Worm (Caenorhabditis elegans) whole organism, young adult: ENCODE data around the gene sox-3.

Experiments used
- B0336.3 ChIP-seq: fragments of 200-800 bp; sonication (Bioruptor generic); IDR thresholded peaks from 2 replicates; pipeline ENCODE4 v1.3.6; 2022; ENCODE audit warnings: missing genetic modification characterization, missing compliant biosample characterization
- F22D6.2 ChIP-seq: sonication (generic microtip); optimal IDR thresholded peaks from 2 replicates; lab custom pipeline; 2016; ENCODE audit warnings: mild to moderate bottlenecking, missing genetic modification characterization, missing compliant biosample characterization
- Y79H2A.3 ChIP-seq: fragments of 200-800 bp; sonication (Bioruptor generic); conservative IDR thresholded peaks from 2 replicates; pipeline ENCODE4 v1.3.6; 2022; ENCODE audit warnings: missing genetic modification reagents, missing genetic modification characterization, missing compliant biosample characterization
- ZK185.1 ChIP-seq: sonication (generic microtip); optimal IDR thresholded peaks from 2 replicates; lab custom pipeline; 2016; ENCODE audit warnings: mild to moderate bottlenecking, missing genetic modification characterization, missing compliant biosample characterization; ENCODE audit not compliant: poor library complexity, severe bottlenecking
- atf-7 ChIP-seq: sonication (generic microtip); optimal IDR thresholded peaks from 2 replicates; lab custom pipeline; 2017; ENCODE audit warnings: mild to moderate bottlenecking, missing genetic modification characterization, missing compliant biosample characterization
- attf-5 ChIP-seq: fragments of 200-800 bp; sonication (Bioruptor generic); optimal IDR thresholded peaks from 2 replicates; lab custom pipeline; 2018; ENCODE audit warnings: mild to moderate bottlenecking, missing genetic modification characterization, missing compliant biosample characterization
- attf-6 ChIP-seq: fragments of 200-800 bp; sonication (Bioruptor generic); IDR thresholded peaks from 2 replicates; pipeline ENCODE4 v1.3.6; 2022; ENCODE audit warnings: missing genetic modification reagents, missing genetic modification characterization, missing compliant biosample characterization
- cebp-1 ChIP-seq, 2 experiments: fragments of 200-800 bp in 1 of 2; sonication (Bioruptor generic) in 1 of 2; sonication (generic microtip) in 1 of 2; IDR thresholded peaks in 1 of 2; optimal IDR thresholded peaks in 1 of 2; 2 replicates each; pipeline versions ENCODE4 v1.3.6 to Lab custom; 2017 to 2022; ENCODE audit warnings: missing compliant biosample characterization in 2 of 2, missing genetic modification characterization in 2 of 2, mild to moderate bottlenecking in 1 of 2, missing genetic modification reagents in 1 of 2, moderate library complexity in 1 of 2
- ceh-40 ChIP-seq: fragments of 200-800 bp; sonication (Bioruptor generic); IDR thresholded peaks from 2 replicates; pipeline ENCODE4 v1.3.6; 2022; ENCODE audit warnings: missing genetic modification characterization, missing compliant biosample characterization
- ceh-79 ChIP-seq: sonication (generic microtip); optimal IDR thresholded peaks from 2 replicates; lab custom pipeline; 2017; ENCODE audit warnings: mild to moderate bottlenecking, missing genetic modification characterization, missing compliant biosample characterization
- ceh-91 ChIP-seq: fragments of 200-800 bp; sonication (Bioruptor generic); IDR thresholded peaks from 2 replicates; pipeline ENCODE4 v1.3.6; 2022; ENCODE audit warnings: missing genetic modification reagents, missing genetic modification characterization, missing compliant biosample characterization
- chd-7 ChIP-seq: sonication (generic microtip); optimal IDR thresholded peaks from 2 replicates; lab custom pipeline; 2016; ENCODE audit warnings: mild to moderate bottlenecking, missing genetic modification characterization, moderate library complexity, missing compliant biosample characterization
- dox-1 ChIP-seq: fragments of 200-800 bp; sonication (Bioruptor generic); IDR thresholded peaks from 2 replicates; pipeline ENCODE4 v1.3.6; 2022; ENCODE audit warnings: missing genetic modification reagents, missing genetic modification characterization, missing compliant biosample characterization
- egrh-3 ChIP-seq: fragments of 200-800 bp; sonication (Bioruptor generic); IDR thresholded peaks from 2 replicates; pipeline ENCODE4 v1.3.6; 2022; ENCODE audit warnings: missing genetic modification reagents, missing genetic modification characterization, missing compliant biosample characterization
- ekl-4 ChIP-seq: fragments of 200-800 bp; sonication (Bioruptor generic); IDR thresholded peaks from 2 replicates; pipeline ENCODE4 v1.3.6; 2022; ENCODE audit warnings: missing genetic modification reagents, missing genetic modification characterization, missing compliant biosample characterization
- hmg-20 ChIP-seq: fragments of 200-800 bp; sonication (Bioruptor generic); IDR thresholded peaks from 2 replicates; pipeline ENCODE4 v1.3.6; 2022; ENCODE audit warnings: missing genetic modification reagents, missing genetic modification characterization, missing compliant biosample characterization
- let-526 ChIP-seq: fragments of 200-800 bp; sonication (Bioruptor generic); IDR thresholded peaks from 2 replicates; pipeline ENCODE4 v1.3.6; 2022; ENCODE audit warnings: missing genetic modification reagents, missing genetic modification characterization, missing compliant biosample characterization
- let-607 ChIP-seq, 2 experiments: fragments of 200-800 bp in 1 of 2; sonication (Bioruptor generic) in 1 of 2; sonication (generic microtip) in 1 of 2; optimal IDR thresholded peaks; 2 replicates each; lab custom pipeline; 2016 to 2018; ENCODE audit warnings: mild to moderate bottlenecking in 2 of 2, missing compliant biosample characterization in 2 of 2, missing genetic modification characterization in 2 of 2, moderate library complexity in 2 of 2, missing genotype in 1 of 2
- lin-26 ChIP-seq: fragments of 200-800 bp; sonication (Bioruptor generic); IDR thresholded peaks from 2 replicates; pipeline ENCODE4 v1.3.6; 2022; ENCODE audit warnings: missing genetic modification reagents, missing genetic modification characterization, missing compliant biosample characterization
- lin-40 ChIP-seq: sonication (generic microtip); optimal IDR thresholded peaks from 2 replicates; lab custom pipeline; 2016; ENCODE audit warnings: missing genetic modification characterization, mild to moderate bottlenecking, missing compliant biosample characterization, missing genotype, missing genetic modification reagents
- lin-54 ChIP-seq: fragments of 200-800 bp; sonication (Bioruptor generic); optimal IDR thresholded peaks from 2 replicates; lab custom pipeline; 2018; ENCODE audit warnings: mild to moderate bottlenecking, missing genetic modification characterization, missing compliant biosample characterization
- madf-3 ChIP-seq: fragments of 200-800 bp; sonication (Bioruptor generic); IDR thresholded peaks from 2 replicates; pipeline ENCODE4 v1.3.6; 2022; ENCODE audit warnings: missing genetic modification reagents, missing genetic modification characterization, missing compliant biosample characterization
- mcd-1 ChIP-seq: fragments of 200-800 bp; sonication (Bioruptor generic); IDR thresholded peaks from 2 replicates; pipeline ENCODE4 v1.3.6; 2022; ENCODE audit warnings: missing genetic modification reagents, missing genetic modification characterization, missing compliant biosample characterization
- nhr-80 ChIP-seq: sonication (generic microtip); optimal IDR thresholded peaks from 2 replicates; lab custom pipeline; 2016; ENCODE audit warnings: missing genetic modification characterization, missing compliant biosample characterization
- nhr-90 ChIP-seq: sonication (generic microtip); optimal IDR thresholded peaks from 2 replicates; lab custom pipeline; 2016; ENCODE audit warnings: missing genotype, mild to moderate bottlenecking, missing genetic modification characterization, missing compliant biosample characterization
- pha-4 ChIP-seq: fragments of 150-350 bp; sonication (generic microtip); optimal IDR thresholded peaks from 2 replicates; lab custom pipeline; 2014; ENCODE audit warnings: missing biosample characterization, missing genetic modification reagents, missing genetic modification characterization
- snpc-4 ChIP-seq, 5 experiments: fragments of 150-350 bp in 1 of 5; sonication (generic microtip) in 4 of 5; optimal IDR thresholded peaks; 2 replicates each; lab custom pipeline; 2014 to 2018; ENCODE audit warnings: missing genetic modification characterization in 5 of 5, missing biosample characterization in 3 of 5, antibody characterized with exemption in 2 of 5, mild to moderate bottlenecking in 2 of 5, missing compliant biosample characterization in 2 of 5, missing genotype in 2 of 5, moderate library complexity in 2 of 5, missing genetic modification reagents in 1 of 5
- tbp1 ChIP-seq: fragments of 200-800 bp; sonication (Bioruptor generic); optimal IDR thresholded peaks from 2 replicates; lab custom pipeline; 2018; ENCODE audit warnings: mild to moderate bottlenecking, missing genetic modification characterization, missing compliant biosample characterization
- unc-62 ChIP-seq: fragments of 150-350 bp; optimal IDR thresholded peaks from 2 replicates; lab custom pipeline; 2014; ENCODE audit warnings: missing biosample characterization, missing genetic modification reagents, missing genetic modification characterization
- xnd-1 ChIP-seq: sonication (generic microtip); optimal IDR thresholded peaks from 2 replicates; lab custom pipeline; 2016; ENCODE audit warnings: missing genotype, missing genetic modification reagents, missing genetic modification characterization, missing compliant biosample characterization
- zfh-2 ChIP-seq: fragments of 200-800 bp; sonication (Bioruptor generic); conservative IDR thresholded peaks from 2 replicates; pipeline ENCODE4 v1.3.6; 2022; ENCODE audit warnings: missing genetic modification reagents, missing genetic modification characterization, missing compliant biosample characterization
- zim-3 ChIP-seq: sonication (generic microtip); optimal IDR thresholded peaks from 2 replicates; lab custom pipeline; 2017; ENCODE audit warnings: mild to moderate bottlenecking, missing genetic modification characterization, moderate library complexity, missing compliant biosample characterization
- ztf-22 ChIP-seq: fragments of 200-800 bp; sonication (Bioruptor generic); optimal IDR thresholded peaks from 2 replicates; lab custom pipeline; 2018; ENCODE audit warnings: mild to moderate bottlenecking, missing genetic modification characterization, moderate library complexity, missing compliant biosample characterization

The sox-3 gene

DNA sequence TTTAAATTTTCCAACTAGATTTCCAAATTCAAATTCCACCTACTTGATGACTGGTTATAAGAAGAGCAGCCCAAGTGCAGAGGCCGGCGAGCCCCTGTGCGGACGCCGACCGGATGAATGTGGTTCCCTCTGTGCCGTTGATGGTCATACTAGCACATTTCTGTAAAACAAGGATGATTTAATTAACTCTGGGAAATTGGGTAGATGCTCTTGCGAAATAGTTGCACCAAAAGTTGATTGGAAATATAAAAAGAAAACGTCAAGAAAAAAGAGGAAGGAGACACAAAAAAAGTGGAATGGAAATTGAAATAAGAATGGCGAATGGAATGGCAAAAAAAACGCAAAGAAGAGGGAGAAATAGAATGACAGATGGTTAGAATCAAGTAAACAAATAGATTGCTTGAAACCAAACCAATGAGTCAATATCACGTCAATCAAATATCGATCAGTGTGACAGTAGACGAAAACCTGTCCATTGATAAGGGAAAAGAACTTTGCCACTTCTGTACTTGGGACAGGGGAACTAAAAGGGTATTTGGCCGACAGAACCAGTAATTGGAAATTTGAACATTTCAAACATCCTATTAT, 14.0 kb upstream of the sox-3 start, which contains the start of gene tmem-184:
Gene tmem-184, minus strand, starts transcription at position 164 of the 588 bp plus-strand sequence.
- TF ChIP-seq madf-3 (GFP tag; lab: Robert Waterston, UW) (no peak), egrh-3 (GFP tag; lab: Robert Waterston, UW) (no peak), nhr-80 (tag; lab: Kevin White, UChicago) (peak; percentile 96), lin-40 (tag; lab: Kevin White, UChicago) (peak; percentile 70), cebp-1 (GFP tag; IDR thresholded peaks at IDR 0.05; lab: Robert Waterston, UW) (peak; percentile 83), cebp-1 (tag; optimal IDR thresholded peaks at IDR 0.05; lab: Kevin White, UChicago) (peak; percentile 93), lin-54 (GFP tag; lab: Kevin White, UChicago) (peak; percentile 39), attf-5 (GFP tag; lab: Kevin White, UChicago) (peak; percentile 50), snpc-4 (GFP tag; optimal IDR thresholded peaks at IDR 0.05; lab: Kevin White, UChicago) (no peak), snpc-4 (tag; optimal IDR thresholded peaks at IDR 0.05; lab: Kevin White, UChicago) (peak in 2 of 4 experiments; percentile 14 to 41), unc-62 (GFP tag; lab: Kevin White, UChicago) (peak; percentile 97), chd-7 (tag; lab: Kevin White, UChicago) (peak; percentile 51), attf-6 (GFP tag; lab: Robert Waterston, UW) (no peak), ztf-22 (GFP tag; lab: Kevin White, UChicago) (peak; percentile 22), lin-26 (0 out of 2 replicates have a peak, but pooled peaks have one; percentile 10), let-526 (no peak), let-607 (tag; optimal IDR thresholded peaks at IDR 0.05; lab: Kevin White, UChicago) (peak; percentile 79 to 86), Y79H2A.3 (GFP tag; lab: Robert Waterston, UW) (no peak), F22D6.2 (tag; lab: Kevin White, UChicago) (peak; percentile 14), ceh-40 (GFP tag; lab: Robert Waterston, UW) (no peak), B0336.3 (GFP tag; lab: Robert Waterston, UW) (peak; percentile 36; the same call in 1 of the 2 replicates), zfh-2 (GFP tag; lab: Robert Waterston, UW) (peak; percentile 38; the same call in 1 of the 2 replicates), ZK185.1 (peak; percentile 45), tbp1 (GFP tag; lab: Kevin White, UChicago) (peak; percentile 31), ekl-4 (GFP tag; lab: Robert Waterston, UW) (peak; percentile 36; the same call in 1 of the 2 replicates), nhr-90 (peak; percentile 2), dox-1 (GFP tag; lab: Robert Waterston, UW) (peak; percentile 31; the same call in 1 of the 2 replicates), mcd-1 (GFP tag; lab: Robert Waterston, UW) (peak; percentile 19; the same call in 1 of the 2 replicates), atf-7 (tag; lab: Kevin White, UChicago) (peak; percentile 67), xnd-1 (no peak), pha-4 (peak; percentile 80)

DNA sequence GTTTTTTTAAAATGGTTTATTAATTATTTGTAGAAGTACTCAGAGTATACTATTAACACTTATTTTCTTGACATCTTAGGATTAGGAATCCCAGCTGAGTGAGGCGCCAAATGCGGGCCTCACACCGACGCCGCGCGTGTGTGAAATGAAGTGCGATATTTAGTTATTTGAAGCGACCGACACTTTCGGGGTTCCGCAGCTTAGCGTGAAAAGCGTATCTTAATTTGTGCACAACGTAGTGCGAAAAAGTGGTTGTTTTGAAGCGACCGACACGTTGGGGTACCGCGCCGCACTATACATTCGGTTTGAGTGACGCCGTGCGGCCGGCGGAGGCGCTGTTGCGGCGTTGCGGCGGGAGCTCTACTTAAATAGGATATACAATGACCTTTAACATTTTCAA, 12.1 kb upstream of the sox-3 start:
- TF ChIP-seq snpc-4 (GFP tag; optimal IDR thresholded peaks at IDR 0.05; lab: Kevin White, UChicago) (no peak), snpc-4 (tag; optimal IDR thresholded peaks at IDR 0.05; lab: Kevin White, UChicago) (peak in 2 of 4 experiments; percentile 68 to 80), ceh-91 (GFP tag; lab: Robert Waterston, UW) (no peak)

DNA sequence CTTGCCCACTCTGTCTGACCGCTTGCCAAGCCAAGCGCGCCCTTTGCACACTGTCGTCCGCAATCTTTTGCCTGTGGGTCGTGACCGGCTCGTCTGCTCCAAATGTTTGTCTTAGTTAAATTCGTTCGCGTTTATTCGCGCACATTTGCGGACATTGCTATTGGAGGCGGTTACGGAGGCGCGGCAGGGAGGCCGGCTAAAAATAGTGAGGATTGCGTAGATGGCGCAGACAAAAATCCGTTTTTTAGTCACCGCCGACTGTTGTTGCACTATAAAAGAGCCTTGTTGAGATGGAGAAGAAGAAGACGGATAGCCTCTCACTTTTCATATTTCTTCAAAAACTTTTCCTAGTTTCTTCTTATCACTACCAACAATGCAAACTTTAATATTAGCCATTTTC, 8.7 kb upstream of the sox-3 start, which contains the start of gene F40E10.5:
Gene F40E10.5, plus strand, starts transcription at position 301 of the 400 bp plus-strand sequence.
- TF ChIP-seq hmg-20 (no peak), zim-3 (tag; lab: Kevin White, UChicago) (no peak), ceh-79 (no peak), zfh-2 (GFP tag; lab: Robert Waterston, UW) (peak; percentile 63), ceh-40 (GFP tag; lab: Robert Waterston, UW) (no peak)
